Fruit fly (Drosophila melanogaster) whole organism, prepupa: ENCODE data around the gene GstD6.

Experiments used
- CG16779 ChIP-seq: fragments of 200-800 bp; sonication (Bioruptor generic); optimal IDR thresholded peaks from 3 replicates; lab custom pipeline; 2017; ENCODE audit warnings: missing biosample characterization, mild to moderate bottlenecking, missing genetic modification characterization
- Eip75B ChIP-seq: fragments of 200-800 bp; sonication (Bioruptor generic); optimal IDR thresholded peaks from 3 replicates; lab custom pipeline; 2016; ENCODE audit warnings: missing biosample characterization, missing genetic modification characterization
- Eip93F ChIP-seq: fragments of 200-800 bp; sonication (Bioruptor generic); optimal IDR thresholded peaks from 2 replicates; lab custom pipeline; 2016; ENCODE audit warnings: missing biosample characterization, mild to moderate bottlenecking, missing genetic modification characterization
- Sox14 ChIP-seq: fragments of 200-800 bp; sonication (Bioruptor generic); optimal IDR thresholded peaks from 3 replicates; lab custom pipeline; 2016; ENCODE audit warnings: missing biosample characterization, missing genetic modification characterization
- ss ChIP-seq, 2 experiments: fragments of 200-800 bp; sonication (Bioruptor generic); optimal IDR thresholded peaks; 2 replicates in 1 of 2; 3 replicates in 1 of 2; lab custom pipeline; 2017 to 2018; ENCODE audit warnings: mild to moderate bottlenecking in 2 of 2, missing biosample characterization in 2 of 2, missing genetic modification characterization in 2 of 2, moderate library complexity in 1 of 2
- topi ChIP-seq: fragments of 200-800 bp; sonication (Bioruptor generic); optimal IDR thresholded peaks from 3 replicates; lab custom pipeline; 2016; ENCODE audit warnings: missing biosample characterization, missing genetic modification characterization

DNA sequence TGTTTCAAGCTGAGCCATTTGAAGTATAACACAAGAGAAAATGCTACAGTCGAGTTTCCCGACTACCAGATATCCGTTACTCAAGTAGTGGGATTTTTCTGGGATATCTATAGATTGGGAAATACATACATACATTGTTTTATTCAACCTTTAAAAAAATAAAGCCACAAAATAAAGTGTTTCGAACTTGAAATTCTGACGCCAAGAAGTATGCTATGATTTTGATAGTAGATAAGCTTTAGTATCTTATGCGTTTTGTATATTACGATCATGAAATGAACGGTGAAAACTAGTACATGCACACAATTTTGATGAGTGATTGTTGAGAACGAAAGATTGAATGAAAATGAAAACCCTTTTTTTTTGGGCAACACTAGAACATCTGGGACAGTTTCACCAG, 13.4 kb upstream of the GstD6 start:
- TF ChIP-seq topi, result no peak
- no peak for TF ChIP-seq CG16779 (tag; lab: Kevin White, UChicago)
- no peak for TF ChIP-seq ss (GFP tag; optimal IDR thresholded peaks at IDR 0.05; lab: Kevin White, UChicago)
- no peak for TF ChIP-seq Sox14 (GFP tag; lab: Kevin White, UChicago)
- TF ChIP-seq Eip75B (GFP tag; lab: Kevin White, UChicago), result no peak
- TF ChIP-seq Eip93F (GFP tag; lab: Kevin White, UChicago), result no peak
